Fruit fly (Drosophila melanogaster) whole organism, embryonic: ENCODE data around the gene Ubc7.

Experiments
- Adf1 ChIP-seq: fragments of 200-800 bp; sonication (Bioruptor generic); IDR thresholded peaks from 2 replicates; pipeline ENCODE4 v1.3.6; 2022; ENCODE audit warnings: missing biosample characterization, missing genetic modification characterization
- Blimp-1 ChIP-seq: fragments of 200-800 bp; sonication (Bioruptor generic); optimal IDR thresholded peaks from 3 replicates; lab custom pipeline; 2018; ENCODE audit warnings: missing biosample characterization, missing genetic modification characterization, mild to moderate bottlenecking, moderate library complexity, missing genetic modification reagents
- CG10366 ChIP-seq: fragments of 200-800 bp; sonication (Bioruptor generic); IDR thresholded peaks from 2 replicates; pipeline ENCODE4 v1.3.6; 2022; ENCODE audit warnings: missing biosample characterization, missing genetic modification characterization
- CG11247 ChIP-seq: fragments of 200-800 bp; sonication (Bioruptor generic); IDR thresholded peaks from 2 replicates; pipeline ENCODE4 v1.3.6; 2022; ENCODE audit warnings: missing biosample characterization, missing genetic modification characterization
- CG11560 ChIP-seq: fragments of 200-800 bp; sonication (Bioruptor generic); IDR thresholded peaks from 3 replicates; pipeline ENCODE4 v1.3.6; 2022; ENCODE audit warnings: missing biosample characterization, missing genetic modification characterization
- CG12104 ChIP-seq: fragments of 200-800 bp; sonication (Bioruptor generic); optimal IDR thresholded peaks from 3 replicates; lab custom pipeline; 2016; ENCODE audit warnings: missing biosample characterization, missing genetic modification characterization
- CG12219 ChIP-seq: fragments of 200-800 bp; sonication (Bioruptor generic); optimal IDR thresholded peaks from 3 replicates; lab custom pipeline; 2018; ENCODE audit warnings: missing biosample characterization, mild to moderate bottlenecking, missing genetic modification characterization
- CG13287 ChIP-seq: fragments of 200-800 bp; sonication (Bioruptor generic); IDR thresholded peaks from 2 replicates; pipeline ENCODE4 v1.3.6; 2022; ENCODE audit warnings: missing biosample characterization, missing genetic modification characterization; ENCODE audit not compliant: partially characterized antibody
- CG13624 ChIP-seq: fragments of 200-800 bp; sonication (Bioruptor generic); optimal IDR thresholded peaks from 2 replicates; lab custom pipeline; 2016; ENCODE audit warnings: missing biosample characterization, missing genetic modification characterization
- CG14441 ChIP-seq: fragments of 200-800 bp; sonication (Bioruptor generic); IDR thresholded peaks from 2 replicates; pipeline ENCODE4 v1.3.6; 2022; ENCODE audit warnings: missing biosample characterization, missing genetic modification characterization
- CG1647 ChIP-seq: fragments of 200-800 bp; sonication (Bioruptor generic); optimal IDR thresholded peaks from 3 replicates; lab custom pipeline; 2016; ENCODE audit warnings: missing biosample characterization, missing genetic modification characterization
- CG16813 ChIP-seq: fragments of 200-800 bp; sonication (Bioruptor generic); IDR thresholded peaks from 3 replicates; pipeline ENCODE4 v1.3.6; 2022; ENCODE audit warnings: missing biosample characterization, missing genetic modification characterization; ENCODE audit not compliant: partially characterized antibody
- CG16815 ChIP-seq: fragments of 200-800 bp; sonication (Bioruptor generic); optimal IDR thresholded peaks from 3 replicates; lab custom pipeline; 2017; ENCODE audit warnings: missing biosample characterization, mild to moderate bottlenecking, missing genetic modification characterization
- CG18262 ChIP-seq: fragments of 200-800 bp; optimal IDR thresholded peaks from 3 replicates; lab custom pipeline; 2019; ENCODE audit warnings: missing biosample characterization, mild to moderate bottlenecking, missing genetic modification characterization, moderate library complexity
- CG1832 ChIP-seq: fragments of 200-800 bp; sonication (Bioruptor generic); optimal IDR thresholded peaks from 2 replicates; lab custom pipeline; 2017; ENCODE audit warnings: missing biosample characterization, mild to moderate bottlenecking, missing genetic modification characterization, inconsistent platforms
- CG18599 ChIP-seq: fragments of 200-800 bp; sonication (Bioruptor generic); optimal IDR thresholded peaks from 3 replicates; lab custom pipeline; 2017; ENCODE audit warnings: missing biosample characterization, missing genetic modification characterization, mild to moderate bottlenecking, moderate library complexity, missing genetic modification reagents
- CG2199 ChIP-seq: fragments of 200-800 bp; sonication (Bioruptor generic); IDR thresholded peaks from 3 replicates; pipeline ENCODE4 v1.3.6; 2022; ENCODE audit warnings: missing biosample characterization, missing genetic modification characterization
- CG2678 ChIP-seq: fragments of 200-800 bp; sonication (Bioruptor generic); optimal IDR thresholded peaks from 3 replicates; lab custom pipeline; 2019; ENCODE audit warnings: missing biosample characterization, mild to moderate bottlenecking, missing genetic modification characterization, moderate library complexity
- CG31388 ChIP-seq: fragments of 200-800 bp; sonication (Bioruptor generic); optimal IDR thresholded peaks from 2 replicates; lab custom pipeline; 2016; ENCODE audit warnings: missing biosample characterization, missing genetic modification characterization
- CG34376 ChIP-seq: fragments of 200-800 bp; sonication (Bioruptor generic); optimal IDR thresholded peaks from 2 replicates; lab custom pipeline; 2018; ENCODE audit warnings: missing biosample characterization, mild to moderate bottlenecking, missing genetic modification characterization
- CG3838 ChIP-seq: fragments of 200-800 bp; sonication (Bioruptor generic); optimal IDR thresholded peaks from 3 replicates; lab custom pipeline; 2016; ENCODE audit warnings: missing biosample characterization, missing genetic modification characterization
- CG7963 ChIP-seq: fragments of 200-800 bp; sonication (Bioruptor generic); IDR thresholded peaks from 3 replicates; pipeline ENCODE4 v1.3.6; 2022; ENCODE audit warnings: missing biosample characterization, missing genetic modification characterization; ENCODE audit not compliant: partially characterized antibody
- Dbx ChIP-seq: fragments of 200-800 bp; sonication (Bioruptor generic); IDR thresholded peaks from 3 replicates; pipeline ENCODE4 v1.3.6; 2022; ENCODE audit warnings: missing biosample characterization, missing genetic modification characterization
- Drgx ChIP-seq: fragments of 200-800 bp; sonication (Bioruptor generic); IDR thresholded peaks from 2 replicates; pipeline ENCODE4 v1.3.6; 2022; ENCODE audit warnings: missing biosample characterization, missing genetic modification characterization
- GATAe ChIP-seq: fragments of 200-800 bp; sonication (Bioruptor generic); conservative IDR thresholded peaks from 2 replicates; pipeline ENCODE4 v1.3.6; 2022; ENCODE audit warnings: missing biosample characterization, missing genetic modification characterization
- HHEX ChIP-seq: fragments of 200-800 bp; sonication (Bioruptor generic); optimal IDR thresholded peaks from 3 replicates; lab custom pipeline; 2017; ENCODE audit warnings: missing biosample characterization, mild to moderate bottlenecking, missing genetic modification characterization, missing genetic modification reagents
- Jarid2 ChIP-seq: fragments of 200-800 bp; sonication (Bioruptor generic); optimal IDR thresholded peaks from 3 replicates; lab custom pipeline; 2017; ENCODE audit warnings: mild to moderate bottlenecking, missing biosample characterization, missing genetic modification reagents, missing genetic modification characterization
- MBD-R2 ChIP-seq: fragments of 200-800 bp; sonication (Bioruptor generic); IDR thresholded peaks from 2 replicates; pipeline ENCODE4 v1.3.6; 2022; ENCODE audit warnings: missing biosample characterization, missing genetic modification characterization
- Myb ChIP-seq: fragments of 200-800 bp; sonication (Bioruptor generic); optimal IDR thresholded peaks from 2 replicates; lab custom pipeline; 2016; ENCODE audit warnings: missing biosample characterization, missing genetic modification characterization
- Neu2 ChIP-seq: fragments of 200-800 bp; sonication (Bioruptor generic); optimal IDR thresholded peaks from 3 replicates; lab custom pipeline; 2016; ENCODE audit warnings: missing biosample characterization, missing genetic modification characterization, borderline replicate concordance
- Oaz ChIP-seq: fragments of 200-800 bp; sonication (Bioruptor generic); IDR thresholded peaks from 2 replicates; pipeline ENCODE4 v1.3.6; 2022; ENCODE audit warnings: missing biosample characterization, missing genetic modification characterization
- Ravus ChIP-seq: fragments of 200-800 bp; sonication (Bioruptor generic); IDR thresholded peaks from 2 replicates; pipeline ENCODE4 v1.3.6; 2022; ENCODE audit warnings: missing biosample characterization, missing genetic modification characterization
- Sin3A ChIP-seq: fragments of >200 bp; optimal IDR thresholded peaks from 2 replicates; lab custom pipeline; 2018
- Six4 ChIP-seq: fragments of 200-800 bp; sonication (Bioruptor generic); optimal IDR thresholded peaks from 2 replicates; lab custom pipeline; 2016; ENCODE audit warnings: missing biosample characterization, missing genetic modification characterization
- Sox102F ChIP-seq: fragments of 200-800 bp; sonication (Bioruptor generic); optimal IDR thresholded peaks from 2 replicates; lab custom pipeline; 2018; ENCODE audit warnings: missing biosample characterization, mild to moderate bottlenecking, missing genetic modification characterization, moderate library complexity
- ap ChIP-seq: fragments of 200-800 bp; sonication (Bioruptor generic); IDR thresholded peaks from 2 replicates; pipeline ENCODE4 v1.3.6; 2022; ENCODE audit warnings: missing biosample characterization, missing genetic modification characterization
- chinmo ChIP-seq: fragments of 200-800 bp; sonication (Bioruptor generic); IDR thresholded peaks from 4 replicates; pipeline ENCODE4 v1.3.6; 2022; ENCODE audit warnings: missing biosample characterization, missing genetic modification characterization; ENCODE audit not compliant: partially characterized antibody
- exex ChIP-seq: fragments of 200-800 bp; sonication (Bioruptor generic); optimal IDR thresholded peaks from 4 replicates; lab custom pipeline; 2018; ENCODE audit warnings: missing biosample characterization, mild to moderate bottlenecking, missing genetic modification characterization, moderate library complexity
- ind ChIP-seq: fragments of 200-800 bp; sonication (Bioruptor generic); optimal IDR thresholded peaks from 3 replicates; lab custom pipeline; 2016; ENCODE audit warnings: missing biosample characterization, missing genetic modification characterization
- mam ChIP-seq: fragments of 200-800 bp; sonication (Bioruptor generic); optimal IDR thresholded peaks from 3 replicates; lab custom pipeline; 2016; ENCODE audit warnings: missing biosample characterization, missing genetic modification characterization
- nerfin-1 ChIP-seq: fragments of 200-800 bp; sonication (Bioruptor generic); optimal IDR thresholded peaks from 3 replicates; lab custom pipeline; 2019; ENCODE audit warnings: missing biosample characterization, mild to moderate bottlenecking, missing genetic modification characterization, moderate library complexity
- schlank ChIP-seq: fragments of 200-800 bp; sonication (Bioruptor generic); optimal IDR thresholded peaks from 2 replicates; lab custom pipeline; 2018; ENCODE audit warnings: missing biosample characterization, mild to moderate bottlenecking, missing genetic modification characterization
- sens ChIP-seq: fragments of 200-800 bp; sonication (Bioruptor generic); peaks from one replicate; lab custom pipeline; 2016; ENCODE audit warnings: missing biosample characterization, missing genetic modification characterization
- sna ChIP-seq: fragments of 200-800 bp; sonication (Bioruptor generic); IDR thresholded peaks from 2 replicates; pipeline ENCODE4 v1.3.6; 2022; ENCODE audit warnings: missing biosample characterization, missing genetic modification characterization; ENCODE audit not compliant: partially characterized antibody
- sug ChIP-seq: fragments of 200-800 bp; optimal IDR thresholded peaks from 2 replicates; lab custom pipeline; 2019; ENCODE audit warnings: missing biosample characterization, mild to moderate bottlenecking, missing genetic modification characterization, moderate library complexity
- unpg ChIP-seq: fragments of 200-800 bp; sonication (Bioruptor generic); optimal IDR thresholded peaks from 3 replicates; lab custom pipeline; 2018; ENCODE audit warnings: missing biosample characterization, mild to moderate bottlenecking, missing genetic modification characterization, moderate library complexity
- vvl ChIP-seq: fragments of 200-800 bp; sonication (Bioruptor generic); IDR thresholded peaks from 2 replicates; pipeline ENCODE4 v1.3.6; 2022; ENCODE audit warnings: missing biosample characterization, missing genetic modification characterization
- zf30C ChIP-seq: fragments of 200-800 bp; sonication (Bioruptor generic); optimal IDR thresholded peaks from 3 replicates; lab custom pipeline; 2018; ENCODE audit warnings: missing biosample characterization, mild to moderate bottlenecking, missing genetic modification characterization

Ubc7 gene

DNA sequence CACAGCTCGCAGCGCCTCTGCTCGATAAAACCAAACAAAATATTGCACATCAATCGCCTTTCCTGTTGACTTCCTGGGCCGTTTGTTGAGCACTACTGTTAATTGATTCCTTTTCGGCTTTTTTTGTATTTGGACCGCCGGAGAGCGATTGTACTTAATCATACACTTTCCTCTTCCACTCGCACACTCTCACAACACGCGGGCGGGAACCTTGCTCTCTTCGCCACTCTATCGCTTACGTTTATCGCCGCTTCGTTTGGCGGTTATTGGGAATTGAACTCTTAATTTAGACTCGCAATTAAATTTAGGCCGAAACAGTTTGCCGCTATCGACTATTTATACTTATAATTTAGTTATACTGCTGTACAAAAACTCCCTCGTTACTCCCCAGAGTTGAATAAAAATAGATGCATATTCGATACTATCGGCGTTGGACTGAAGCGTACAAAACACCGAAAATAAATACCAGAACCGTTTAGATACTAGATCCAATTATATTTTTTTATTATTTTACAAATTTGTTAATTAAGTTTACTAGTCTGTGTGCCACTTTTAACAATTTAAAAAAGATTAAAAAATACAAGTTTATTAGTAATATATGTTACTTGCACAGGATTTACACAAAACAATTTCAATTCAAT is 39.8 kb upstream of the Ubc7 start, which contains the start of gene Arp2 (continued):
- peak; percentile 64; the same call in 2 of the 3 replicates for TF ChIP-seq CG16813 (GFP tag; lab: Robert Waterston, UW)
- TF ChIP-seq CG1647 (GFP tag; lab: Kevin White, UChicago) = no peak
- TF ChIP-seq CG18599 (GFP tag; lab: Kevin White, UChicago) = no peak
- no peak for TF ChIP-seq schlank (tag; lab: Kevin White, UChicago)
- no peak for TF ChIP-seq CG2199
- no peak for TF ChIP-seq unpg (GFP tag; lab: Kevin White, UChicago)
- no peak for TF ChIP-seq CG18262 (tag; lab: Kevin White, UChicago)
- TF ChIP-seq CG11247 = no peak
- no peak for TF ChIP-seq CG3838 (GFP tag; lab: Kevin White, UChicago)
- no peak for TF ChIP-seq CG12104
- no peak for TF ChIP-seq GATAe
- no peak for TF ChIP-seq Neu2 (GFP tag; lab: Kevin White, UChicago)
- peak; percentile 42; the same call in 1 of the 3 replicates for TF ChIP-seq CG7963 (GFP tag; lab: Robert Waterston, UW)
- no peak for TF ChIP-seq CG31388 (GFP tag; lab: Kevin White, UChicago)
- TF ChIP-seq ind (GFP tag; lab: Kevin White, UChicago) = no peak
- no peak for TF ChIP-seq CG13624 (GFP tag; lab: Kevin White, UChicago)
- TF ChIP-seq CG13287 (GFP tag; lab: Robert Waterston, UW) = peak; percentile 68
- peak; percentile 55; the same call in 1 of the 2 replicates for TF ChIP-seq sna (GFP tag; lab: Robert Waterston, UW)
- TF ChIP-seq Blimp-1 (GFP tag; lab: Kevin White, UChicago) = no peak
- no peak for TF ChIP-seq Sox102F
- TF ChIP-seq CG16815 = no peak
- TF ChIP-seq CG10366 (GFP tag; lab: Robert Waterston, UW) = no peak
- no peak for TF ChIP-seq exex
- TF ChIP-seq Ravus = no peak
- no peak for TF ChIP-seq CG12219 (GFP tag; lab: Kevin White, UChicago)

DNA sequence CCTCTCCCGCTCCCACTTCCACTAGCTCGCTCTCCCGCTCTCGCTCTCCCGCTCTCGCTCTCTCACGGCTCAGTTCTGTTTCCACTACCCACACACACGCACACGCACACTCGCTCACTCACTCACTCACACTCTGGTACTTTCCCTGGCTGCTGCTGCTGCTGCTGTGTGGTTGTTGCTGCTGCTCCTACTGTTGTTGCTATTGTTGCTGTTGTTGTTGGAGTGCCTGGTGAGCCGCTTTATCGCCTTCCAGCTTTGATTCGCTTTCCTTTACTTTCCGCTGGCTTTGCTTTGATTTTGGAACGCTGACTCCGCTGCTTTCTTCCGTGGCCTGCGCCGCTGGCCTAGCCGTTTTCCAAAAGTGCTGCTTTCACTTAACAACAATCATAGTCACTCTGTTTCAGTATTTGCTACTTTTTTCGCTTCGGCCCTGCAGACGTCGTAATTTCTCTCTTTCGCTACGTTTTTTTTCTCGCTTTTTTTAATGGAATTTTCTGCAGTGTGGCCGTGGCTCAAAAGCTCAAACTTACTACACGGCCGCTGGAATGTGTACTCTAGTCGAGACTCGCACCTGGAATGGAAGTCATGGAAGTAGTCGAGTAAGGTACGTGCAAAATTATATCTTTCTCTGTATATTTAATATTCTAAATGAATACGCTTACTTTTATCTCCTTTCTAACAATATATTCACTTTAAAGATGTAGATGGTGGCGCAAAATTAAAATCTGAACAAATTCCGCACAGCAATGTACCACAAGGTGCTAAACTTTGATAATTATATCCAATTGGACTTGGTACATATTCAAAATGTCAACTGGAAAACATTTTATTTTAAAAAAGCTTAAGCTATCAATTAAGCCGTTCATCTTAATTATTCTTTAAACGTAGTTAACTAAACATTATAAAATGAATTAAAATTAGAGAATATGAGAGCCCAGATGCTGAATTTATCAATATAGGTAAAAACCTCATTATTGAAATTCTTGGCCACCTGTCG is 33.7 kb upstream of the Ubc7 start, which contains the start of gene Pp2B-14D:
Gene Pp2B-14D (minus strand): TSS at position 503 of the 997 bp plus-strand sequence.
- no peak for TF ChIP-seq Jarid2 (GFP tag; lab: Kevin White, UChicago)
- peak; percentile 15 for TF ChIP-seq Sin3A (lab: Kevin White, UChicago)
- TF ChIP-seq Myb (GFP tag; lab: Kevin White, UChicago) = peak; percentile 10
- TF ChIP-seq nerfin-1 = peak; percentile 45
- no peak for TF ChIP-seq Oaz (GFP tag; lab: Robert Waterston, UW)
- TF ChIP-seq chinmo = 0 out of 4 replicates have a peak, but pooled peaks have one; percentile 64
- no peak for TF ChIP-seq ap (GFP tag; lab: Robert Waterston, UW)
- TF ChIP-seq mam (GFP tag; lab: Kevin White, UChicago) = no peak
- TF ChIP-seq Adf1 = peak; percentile 46
- no peak for TF ChIP-seq HHEX
- TF ChIP-seq CG34376 (GFP tag; lab: Kevin White, UChicago) = peak; percentile 45
- no peak for TF ChIP-seq Dbx (GFP tag; lab: Robert Waterston, UW)
- peak; percentile 19 for TF ChIP-seq sug (tag; lab: Kevin White, UChicago)
- TF ChIP-seq MBD-R2 (GFP tag; lab: Robert Waterston, UW) = peak; percentile 30; the same call in 1 of the 2 replicates
- peak; percentile 46 for TF ChIP-seq sens
- TF ChIP-seq zf30C = peak; percentile 73
- TF ChIP-seq CG14441 = no peak
- no peak for TF ChIP-seq Drgx (GFP tag; lab: Robert Waterston, UW)
- no peak for TF ChIP-seq Six4 (GFP tag; lab: Kevin White, UChicago)
- TF ChIP-seq CG1832 (GFP tag; lab: Kevin White, UChicago) = peak; percentile 72
- TF ChIP-seq CG11560 (tag; lab: Robert Waterston, UW) = no peak
- peak; percentile 2 for TF ChIP-seq CG2678 (tag; lab: Kevin White, UChicago)
- TF ChIP-seq vvl = peak; percentile 24; the same call in 1 of the 2 replicates
